Worm (Caenorhabditis elegans) whole organism, late embryonic: Measurements from ENCODE around the gene ZC449.4.

Experiments used
- C38D4.7 ChIP-seq: fragments of 200-800 bp; sonication (Bioruptor generic); optimal IDR thresholded peaks from 2 replicates; lab custom pipeline; 2018; ENCODE audit warnings: mild to moderate bottlenecking, missing genetic modification characterization, moderate library complexity, missing compliant biosample characterization
- K02D7.2 ChIP-seq: sonication (generic microtip); optimal IDR thresholded peaks from 2 replicates; lab custom pipeline; 2017; ENCODE audit warnings: mild to moderate bottlenecking, missing genetic modification characterization, missing compliant biosample characterization
- T23F11.4 ChIP-seq: fragments of 200-800 bp; sonication (Bioruptor generic); optimal IDR thresholded peaks from 2 replicates; lab custom pipeline; 2018; ENCODE audit warnings: mild to moderate bottlenecking, missing genetic modification characterization, missing compliant biosample characterization
- Y22D7AL.16 ChIP-seq: sonication (generic microtip); optimal IDR thresholded peaks from 2 replicates; lab custom pipeline; 2016; ENCODE audit warnings: missing genetic modification characterization, missing compliant biosample characterization
- ceh-18 ChIP-seq: sonication (generic microtip); optimal IDR thresholded peaks from 2 replicates; lab custom pipeline; 2016; ENCODE audit warnings: missing genetic modification characterization, missing compliant biosample characterization
- ceh-2 ChIP-seq: sonication (generic microtip); optimal IDR thresholded peaks from 2 replicates; lab custom pipeline; 2016; ENCODE audit warnings: missing genotype, missing genetic modification characterization, missing compliant biosample characterization
- ceh-22 ChIP-seq: sonication (generic microtip); optimal IDR thresholded peaks from 2 replicates; lab custom pipeline; 2017; ENCODE audit warnings: missing biosample characterization, missing genetic modification characterization
- ceh-30 ChIP-seq: fragments of 150-350 bp; optimal IDR thresholded peaks from 2 replicates; lab custom pipeline; 2014; ENCODE audit warnings: missing biosample characterization, missing genetic modification characterization
- ceh-48 ChIP-seq: sonication (generic microtip); optimal IDR thresholded peaks from 2 replicates; lab custom pipeline; 2016; ENCODE audit warnings: missing genetic modification characterization, inconsistent platforms, missing compliant biosample characterization
- ceh-6 ChIP-seq: fragments of 200-800 bp; sonication (Bioruptor generic); optimal IDR thresholded peaks from 2 replicates; lab custom pipeline; 2018; ENCODE audit warnings: mild to moderate bottlenecking, missing genetic modification characterization, missing compliant biosample characterization
- ceh-9 ChIP-seq: sonication (generic microtip); optimal IDR thresholded peaks from 2 replicates; lab custom pipeline; 2016; ENCODE audit warnings: mild to moderate bottlenecking, missing genetic modification characterization, inconsistent platforms, missing compliant biosample characterization
- che-1 ChIP-seq: sonication (generic microtip); optimal IDR thresholded peaks from 2 replicates; lab custom pipeline; 2016; ENCODE audit warnings: mild to moderate bottlenecking, missing genetic modification characterization, missing compliant biosample characterization
- dmd-4 ChIP-seq: sonication (generic microtip); optimal IDR thresholded peaks from 2 replicates; lab custom pipeline; 2016; ENCODE audit warnings: borderline replicate concordance, missing genetic modification characterization, missing compliant biosample characterization
- elt-2 ChIP-seq: sonication (generic microtip); optimal IDR thresholded peaks from 2 replicates; lab custom pipeline; 2016; ENCODE audit warnings: missing genetic modification reagents, missing genetic modification characterization, missing compliant biosample characterization
- ets-4 ChIP-seq: sonication (generic microtip); optimal IDR thresholded peaks from 2 replicates; lab custom pipeline; 2016; ENCODE audit warnings: missing genetic modification characterization, missing compliant biosample characterization
- eyg-1 ChIP-seq: sonication (generic microtip); optimal IDR thresholded peaks from 2 replicates; lab custom pipeline; 2016; ENCODE audit warnings: missing genotype, missing genetic modification characterization, missing compliant biosample characterization
- fax-1 ChIP-seq: sonication (generic microtip); optimal IDR thresholded peaks from 2 replicates; lab custom pipeline; 2016; ENCODE audit warnings: missing genotype, missing genetic modification characterization, missing compliant biosample characterization
- fkh-10 ChIP-seq: fragments of 150-350 bp; optimal IDR thresholded peaks from 2 replicates; lab custom pipeline; 2014; ENCODE audit warnings: missing biosample characterization, missing genetic modification reagents, missing genetic modification characterization
- fkh-6 ChIP-seq: sonication (generic microtip); optimal IDR thresholded peaks from 2 replicates; lab custom pipeline; 2016; ENCODE audit warnings: missing genetic modification characterization, missing compliant biosample characterization
- gmeb-2 ChIP-seq: sonication (generic microtip); optimal IDR thresholded peaks from 2 replicates; lab custom pipeline; 2016; ENCODE audit warnings: missing genetic modification characterization, inconsistent platforms, missing compliant biosample characterization
- hlh-13 ChIP-seq: fragments of 200-800 bp; sonication (Bioruptor generic); optimal IDR thresholded peaks from 2 replicates; lab custom pipeline; 2018; ENCODE audit warnings: mild to moderate bottlenecking, missing genetic modification characterization, missing compliant biosample characterization
- hlh-15 ChIP-seq: sonication (generic microtip); optimal IDR thresholded peaks from 2 replicates; lab custom pipeline; 2016; ENCODE audit warnings: missing genetic modification characterization, missing compliant biosample characterization
- hlh-6 ChIP-seq: sonication (generic microtip); optimal IDR thresholded peaks from 2 replicates; lab custom pipeline; 2016; ENCODE audit warnings: missing genotype, missing genetic modification characterization, missing compliant biosample characterization
- hlh-8 ChIP-seq: sonication (generic microtip); optimal IDR thresholded peaks from 2 replicates; lab custom pipeline; 2016; ENCODE audit warnings: missing genotype, missing genetic modification characterization, missing compliant biosample characterization
- lim-6 ChIP-seq: sonication (generic microtip); optimal IDR thresholded peaks from 2 replicates; lab custom pipeline; 2016; ENCODE audit warnings: missing genetic modification characterization, missing compliant biosample characterization
- lin-11 ChIP-seq: fragments of 200-800 bp; sonication (Bioruptor generic); optimal IDR thresholded peaks from 2 replicates; lab custom pipeline; 2018; ENCODE audit warnings: mild to moderate bottlenecking, missing genetic modification characterization, missing compliant biosample characterization
- madf-2 ChIP-seq: sonication (generic microtip); optimal IDR thresholded peaks from 2 replicates; lab custom pipeline; 2017; ENCODE audit warnings: missing genetic modification characterization, missing compliant biosample characterization
- mec-3 ChIP-seq: sonication (generic microtip); optimal IDR thresholded peaks from 2 replicates; lab custom pipeline; 2016; ENCODE audit warnings: borderline replicate concordance, missing genetic modification characterization, missing compliant biosample characterization
- nfya-1 ChIP-seq: sonication (generic microtip); optimal IDR thresholded peaks from 2 replicates; lab custom pipeline; 2017; ENCODE audit warnings: missing genetic modification characterization, mild to moderate bottlenecking, missing compliant biosample characterization, antibody characterized with exemption, moderate library complexity
- nhr-11 ChIP-seq: fragments of 150-350 bp; optimal IDR thresholded peaks from 2 replicates; lab custom pipeline; 2014; ENCODE audit warnings: missing biosample characterization, missing genetic modification characterization
- npax-4 ChIP-seq: sonication (generic microtip); optimal IDR thresholded peaks from 2 replicates; lab custom pipeline; 2016; ENCODE audit warnings: missing genetic modification characterization, missing compliant biosample characterization
- odd-2 ChIP-seq: sonication (generic microtip); optimal IDR thresholded peaks from 2 replicates; lab custom pipeline; 2017; ENCODE audit warnings: antibody characterized with exemption, mild to moderate bottlenecking, missing genetic modification characterization, missing compliant biosample characterization
- pax-1 ChIP-seq: fragments of 150-350 bp; optimal IDR thresholded peaks from 2 replicates; lab custom pipeline; 2014; ENCODE audit warnings: missing biosample characterization, missing genetic modification characterization
- pqm-1 ChIP-seq: sonication (generic microtip); optimal IDR thresholded peaks from 2 replicates; lab custom pipeline; 2016; ENCODE audit warnings: missing genetic modification characterization, missing compliant biosample characterization
- pros-1 ChIP-seq: fragments of 150-350 bp; optimal IDR thresholded peaks from 2 replicates; lab custom pipeline; 2014; ENCODE audit warnings: missing biosample characterization, missing genetic modification reagents, missing genetic modification characterization
- ref-2 ChIP-seq: sonication (generic microtip); optimal IDR thresholded peaks from 2 replicates; lab custom pipeline; 2016; ENCODE audit warnings: missing genetic modification characterization, missing compliant biosample characterization
- rnt-1 ChIP-seq: sonication (generic microtip); optimal IDR thresholded peaks from 2 replicates; lab custom pipeline; 2016; ENCODE audit warnings: missing genetic modification characterization, missing compliant biosample characterization
- sdc-2 ChIP-seq: sonication (generic microtip); optimal IDR thresholded peaks from 2 replicates; lab custom pipeline; 2016; ENCODE audit warnings: missing genotype, missing genetic modification characterization, missing compliant biosample characterization
- sox-2 ChIP-seq: fragments of 200-800 bp; sonication (Bioruptor generic); IDR thresholded peaks from 2 replicates; pipeline ENCODE4 v1.3.6; 2022; ENCODE audit warnings: missing genetic modification reagents, missing genetic modification characterization, missing compliant biosample characterization
- sox-4 ChIP-seq: sonication (generic microtip); optimal IDR thresholded peaks from 2 replicates; lab custom pipeline; 2017; ENCODE audit warnings: mild to moderate bottlenecking, missing genetic modification characterization, inconsistent platforms, missing compliant biosample characterization
- tbx-2 ChIP-seq: sonication (generic microtip); optimal IDR thresholded peaks from 2 replicates; lab custom pipeline; 2016; ENCODE audit warnings: missing genetic modification characterization, missing compliant biosample characterization
- ttx-3 ChIP-seq: sonication (generic microtip); optimal IDR thresholded peaks from 2 replicates; lab custom pipeline; 2016; ENCODE audit warnings: missing genetic modification reagents, missing genetic modification characterization, missing compliant biosample characterization
- unc-42 ChIP-seq: sonication (generic microtip); optimal IDR thresholded peaks from 2 replicates; lab custom pipeline; 2016; ENCODE audit warnings: missing genotype, missing genetic modification characterization, missing compliant biosample characterization
- unc-55 ChIP-seq: sonication (generic microtip); optimal IDR thresholded peaks from 2 replicates; lab custom pipeline; 2017; ENCODE audit warnings: missing biosample characterization, missing genetic modification reagents, missing genetic modification characterization
- unc-86 ChIP-seq: sonication (generic microtip); optimal IDR thresholded peaks from 2 replicates; lab custom pipeline; 2016; ENCODE audit warnings: missing genetic modification characterization, missing compliant biosample characterization
- ztf-16 ChIP-seq: sonication (generic microtip); optimal IDR thresholded peaks from 2 replicates; lab custom pipeline; 2017; ENCODE audit warnings: missing genetic modification characterization, missing compliant biosample characterization

The ZC449.4 gene

ce11 chrX:5033868-5034267 lies at the start of gene ZC449.4:
TSS of gene ZC449.4 (minus strand) at chrX:5033968.
- no peak for TF ChIP-seq ets-4
- no peak for TF ChIP-seq ztf-16 (tag; lab: Kevin White, UChicago)
- no peak for TF ChIP-seq fax-1 (tag; lab: Kevin White, UChicago)
- no peak for TF ChIP-seq K02D7.2 (tag; lab: Kevin White, UChicago)
- no peak for TF ChIP-seq fkh-6
- no peak for TF ChIP-seq ceh-18 (tag; lab: Kevin White, UChicago)

ce11 chrX:5079297-5079696 lies 45.5 kb upstream of the ZC449.4 start:
- TF ChIP-seq K02D7.2 (tag; lab: Kevin White, UChicago), result no peak
- no peak for TF ChIP-seq mec-3 (tag; lab: Kevin White, UChicago)
- no peak for TF ChIP-seq tbx-2 (tag; lab: Kevin White, UChicago)
- no peak for TF ChIP-seq sdc-2
- TF ChIP-seq Y22D7AL.16 (tag; lab: Kevin White, UChicago), result no peak
- no peak for TF ChIP-seq lin-11 (tag; lab: Kevin White, UChicago)
- no peak for TF ChIP-seq rnt-1
- TF ChIP-seq fkh-6, result no peak
- no peak for TF ChIP-seq ets-4
- no peak for TF ChIP-seq nhr-11

- no peak for TF ChIP-seq fax-1 (tag; lab: Kevin White, UChicago)
- TF ChIP-seq pros-1, result no peak
- TF ChIP-seq che-1 (tag; lab: Kevin White, UChicago), result no peak
- TF ChIP-seq sox-2 (GFP tag; lab: Robert Waterston, UW), result no peak
- no peak for TF ChIP-seq fkh-10 (GFP tag; lab: Kevin White, UChicago)
- no peak for TF ChIP-seq ztf-16 (tag; lab: Kevin White, UChicago)
- TF ChIP-seq rnt-1, result no peak
- TF ChIP-seq hlh-13, result no peak
- peak; percentile 6 for TF ChIP-seq dmd-4 (tag; lab: Kevin White, UChicago)
- no peak for TF ChIP-seq unc-55
- TF ChIP-seq ttx-3 (tag; lab: Kevin White, UChicago), result no peak
- TF ChIP-seq Y22D7AL.16 (tag; lab: Kevin White, UChicago), result no peak
- TF ChIP-seq ceh-30 (tag; lab: Kevin White, UChicago), result no peak
- peak; percentile 43 for TF ChIP-seq ref-2 (tag; lab: Kevin White, UChicago)
- no peak for TF ChIP-seq lin-11 (tag; lab: Kevin White, UChicago)
- TF ChIP-seq nfya-1, result no peak
- TF ChIP-seq pax-1, result no peak
- TF ChIP-seq tbx-2 (tag; lab: Kevin White, UChicago), result peak; percentile 27
- peak; percentile 42 for TF ChIP-seq sdc-2
- no peak for TF ChIP-seq lim-6 (tag; lab: Kevin White, UChicago)
- no peak for TF ChIP-seq madf-2 (tag; lab: Kevin White, UChicago)
- no peak for TF ChIP-seq ceh-2 (tag; lab: Kevin White, UChicago)
- no peak for TF ChIP-seq odd-2
- no peak for TF ChIP-seq unc-42 (tag; lab: Kevin White, UChicago)
- no peak for TF ChIP-seq ceh-48
- TF ChIP-seq C38D4.7 (GFP tag; lab: Kevin White, UChicago), result no peak
- no peak for TF ChIP-seq unc-86 (tag; lab: Kevin White, UChicago)
- TF ChIP-seq T23F11.4 (GFP tag; lab: Kevin White, UChicago), result no peak
- TF ChIP-seq npax-4 (tag; lab: Kevin White, UChicago), result no peak
- peak; percentile 8 for TF ChIP-seq ceh-18 (tag; lab: Kevin White, UChicago)
- TF ChIP-seq fkh-6, result no peak
- no peak for TF ChIP-seq eyg-1 (tag; lab: Kevin White, UChicago)
- no peak for TF ChIP-seq hlh-8 (tag; lab: Kevin White, UChicago)
- no peak for TF ChIP-seq sox-4
- TF ChIP-seq gmeb-2 (tag; lab: Kevin White, UChicago), result no peak
- TF ChIP-seq nhr-11, result no peak
- TF ChIP-seq ceh-6, result no peak
- TF ChIP-seq ceh-9, result no peak
- peak; percentile 43 for TF ChIP-seq pqm-1 (tag; lab: Kevin White, UChicago)
- no peak for TF ChIP-seq hlh-15 (tag; lab: Kevin White, UChicago)
- peak; percentile 71 for TF ChIP-seq hlh-6
- TF ChIP-seq ceh-22 (tag; lab: Kevin White, UChicago), result no peak
- peak; percentile 13 for TF ChIP-seq elt-2 (tag; lab: Kevin White, UChicago)
Measured at ce11 chrX:5077696-5078343, 44.1 kb upstream of the ZC449.4 start, which contains the start of gene cal-5. TSS of gene cal-5 (minus strand) at chrX:5077961.
